Fruit fly (Drosophila melanogaster): ENCODE measurements around the gene CG15169.

The CG15169 gene

dm6 chr2L:18947515-18947998 lies 43.3 kb upstream of the CG15169 start (continued):
- TF ChIP-seq Spps (tag; optimal IDR thresholded peaks at IDR 0.05) (no peak), CG30403 (GFP tag; optimal IDR thresholded peaks at IDR 0.05) (no peak), Max (GFP tag; optimal IDR thresholded peaks at IDR 0.05) (no peak), B-H1 (GFP tag; IDR thresholded peaks at IDR 0.05) (no peak), knrl (GFP tag; IDR thresholded peaks at IDR 0.05; ENCODE audit: partially characterized antibody) (peak; percentile 5; the same call in 1 of the 3 replicates), p53 (GFP tag; optimal IDR thresholded peaks at IDR 0.05) (no peak), CG11247 (GFP tag; IDR thresholded peaks at IDR 0.05) (no peak), az2 (GFP tag; optimal IDR thresholded peaks at IDR 0.05) (no peak), CG7963 (GFP tag; IDR thresholded peaks at IDR 0.05; ENCODE audit: partially characterized antibody) (0 out of 3 replicates have a peak, but pooled peaks have one; percentile 9), dan (GFP tag; IDR thresholded peaks at IDR 0.05) (no peak), CG12071 (GFP tag; optimal IDR thresholded peaks at IDR 0.05) (no peak), Mes4 (GFP tag; optimal IDR thresholded peaks at IDR 0.05) (no peak), bigmax (GFP tag; optimal IDR thresholded peaks at IDR 0.05) (no peak), Dfd (GFP tag; optimal IDR thresholded peaks at IDR 0.05) (no peak), CG3407 (GFP tag; optimal IDR thresholded peaks at IDR 0.05) (no peak), CG18619 (GFP tag; optimal IDR thresholded peaks at IDR 0.05) (no peak), CG14667 (GFP tag; IDR thresholded peaks at IDR 0.05) (no peak), ara (GFP tag; IDR thresholded peaks at IDR 0.05) (no peak), CG4360 (GFP tag; IDR thresholded peaks at IDR 0.05) (no peak), Aef1 (GFP tag; IDR thresholded peaks at IDR 0.05) (no peak), CG8359 (GFP tag; optimal IDR thresholded peaks at IDR 0.05; ENCODE audit: borderline replicate concordance) (no peak), tll (GFP tag; optimal IDR thresholded peaks at IDR 0.05) (peak in 1 of 2 experiments; percentile 22), jing (GFP tag; optimal IDR thresholded peaks at IDR 0.05) (no peak), Trl (optimal IDR thresholded peaks at IDR 0.05) (no peak), Trl (GFP tag; optimal IDR thresholded peaks at IDR 0.05) (no peak), CG4617 (GFP tag; optimal IDR thresholded peaks at IDR 0.05; ENCODE audit: borderline replicate concordance) (no peak), CG43689 (GFP tag; IDR thresholded peaks at IDR 0.05) (no peak), CG31224 (GFP tag; IDR thresholded peaks at IDR 0.05) (peak; percentile 97), chn (GFP tag; optimal IDR thresholded peaks at IDR 0.05) (peak; percentile 37), CG13287 (GFP tag; IDR thresholded peaks at IDR 0.05; ENCODE audit: partially characterized antibody) (no peak), seq (GFP tag; IDR thresholded peaks at IDR 0.05) (no peak), CG13624 (GFP tag; optimal IDR thresholded peaks at IDR 0.05) (no peak), grn (GFP tag; optimal IDR thresholded peaks at IDR 0.05) (no peak), CG14014 (GFP tag; IDR thresholded peaks at IDR 0.05) (no peak), sc (optimal IDR thresholded peaks at IDR 0.05) (no peak), sc (GFP tag; optimal IDR thresholded peaks at IDR 0.05) (no peak), TFAM (GFP tag; optimal IDR thresholded peaks at IDR 0.05) (no peak), HLH4C (GFP tag; IDR thresholded peaks at IDR 0.05; ENCODE audit: partially characterized antibody) (0 out of 3 replicates have a peak, but pooled peaks have one; percentile 46), CG17912 (GFP tag; optimal IDR thresholded peaks at IDR 0.05) (no peak), CG15479 (GFP tag; optimal IDR thresholded peaks at IDR 0.05) (peak; percentile 73), Hmx (GFP tag; optimal IDR thresholded peaks at IDR 0.05) (no peak), CG3065 (GFP tag; optimal IDR thresholded peaks at IDR 0.05) (no peak), pan (optimal IDR thresholded peaks at IDR 0.05) (no peak), pan (GFP tag; optimal IDR thresholded peaks at IDR 0.05 in 1 of 2, IDR thresholded peaks at IDR 0.05 in 1 of 2) (no peak), CG13424 (tag; optimal IDR thresholded peaks at IDR 0.05) (no peak), tio (GFP tag; optimal IDR thresholded peaks at IDR 0.05) (no peak), lab (GFP tag; optimal IDR thresholded peaks at IDR 0.05) (no peak), Dip2 (GFP tag; IDR thresholded peaks at IDR 0.05) (no peak), Sry-δ (GFP tag; optimal IDR thresholded peaks at IDR 0.05) (no peak), mld (GFP tag; IDR thresholded peaks at IDR 0.05; ENCODE audit: partially characterized antibody) (no peak), Blimp-1 (GFP tag; optimal IDR thresholded peaks at IDR 0.05) (no peak), Rx (GFP tag; IDR thresholded peaks at IDR 0.05) (no peak)

Data from whole organism, embryonic.